Worm (Caenorhabditis elegans) whole organism, L4 larva: ENCODE measurements around the gene W02A2.12.

Source experiments
- F37D6.2 ChIP-seq: sonication (generic microtip); optimal IDR thresholded peaks from 2 replicates; lab custom pipeline; 2016; ENCODE audit warnings: mild to moderate bottlenecking, missing genetic modification characterization, missing compliant biosample characterization
- F44E2.7 ChIP-seq: fragments of 200-800 bp; sonication (Bioruptor generic); IDR thresholded peaks from 2 replicates; pipeline ENCODE4 v2.1.2; 2022; ENCODE audit warnings: missing genetic modification characterization, missing compliant biosample characterization
- F49E8.2 ChIP-seq: sonication (generic microtip); optimal IDR thresholded peaks from 2 replicates; lab custom pipeline; 2016; ENCODE audit warnings: missing compliant biosample characterization, mild to moderate bottlenecking, missing genetic modification characterization, borderline replicate concordance
- T20F7.1 ChIP-seq: fragments of 200-800 bp; sonication (Bioruptor generic); optimal IDR thresholded peaks from 2 replicates; lab custom pipeline; 2018; ENCODE audit warnings: mild to moderate bottlenecking, missing genetic modification characterization, missing compliant biosample characterization
- T26A8.4 ChIP-seq: fragments of 200-800 bp; sonication (Bioruptor generic); IDR thresholded peaks from 2 replicates; pipeline ENCODE4 v1.3.6; 2022; ENCODE audit warnings: missing genetic modification characterization, missing compliant biosample characterization
- Y75B8A.6 ChIP-seq: fragments of 200-800 bp; sonication (Bioruptor generic); IDR thresholded peaks from 2 replicates; pipeline ENCODE4 v1.3.6; 2022; ENCODE audit warnings: missing genetic modification reagents, missing genetic modification characterization, missing compliant biosample characterization
- ZK546.5 ChIP-seq, 2 experiments: sonication (generic microtip); optimal IDR thresholded peaks; 2 replicates each; lab custom pipeline; 2017; ENCODE audit warnings: missing biosample characterization in 2 of 2, missing genetic modification characterization in 2 of 2
- aha-1 ChIP-seq: fragments of 150-350 bp; peaks from one replicate; lab custom pipeline; 2014; ENCODE audit warnings: missing biosample characterization, missing genetic modification characterization
- aly-2 ChIP-seq: sonication (generic microtip); optimal IDR thresholded peaks from 2 replicates; lab custom pipeline; 2018; ENCODE audit warnings: missing biosample characterization, missing genetic modification characterization
- ama-1 ChIP-seq: fragments of 150-350 bp; optimal IDR thresholded peaks from 2 replicates; lab custom pipeline; 2014; ENCODE audit warnings: inconsistent platforms, mixed read lengths
- arid-1 ChIP-seq: fragments of 200-800 bp; sonication (Bioruptor generic); conservative IDR thresholded peaks from 2 replicates; pipeline ENCODE4 v1.3.6; 2022; ENCODE audit warnings: missing genetic modification reagents, missing genetic modification characterization, missing compliant biosample characterization
- attf-4 ChIP-seq: sonication (generic microtip); optimal IDR thresholded peaks from 3 replicates; lab custom pipeline; 2017; ENCODE audit warnings: missing biosample characterization, missing genetic modification characterization
- ceh-20 ChIP-seq: fragments of 200-800 bp; sonication (Bioruptor generic); IDR thresholded peaks from 2 replicates; pipeline ENCODE4 v1.3.6; 2022; ENCODE audit warnings: missing genetic modification reagents, missing genetic modification characterization, missing compliant biosample characterization
- ceh-28 ChIP-seq: fragments of 150-350 bp; optimal IDR thresholded peaks from 2 replicates; lab custom pipeline; 2014; ENCODE audit warnings: missing biosample characterization, missing genetic modification reagents, missing genetic modification characterization
- ceh-62 ChIP-seq: sonication (generic microtip); optimal IDR thresholded peaks from 2 replicates; lab custom pipeline; 2017; ENCODE audit warnings: missing biosample characterization, missing genetic modification characterization
- ceh-82 ChIP-seq: sonication (generic microtip); optimal IDR thresholded peaks from 2 replicates; lab custom pipeline; 2017; ENCODE audit warnings: missing biosample characterization, missing genetic modification characterization
- ces-1 ChIP-seq: fragments of 150-350 bp; sonication (generic microtip); optimal IDR thresholded peaks from 4 replicates; lab custom pipeline; 2014; ENCODE audit warnings: missing biosample characterization, missing genetic modification reagents, missing genetic modification characterization
- daf-16 ChIP-seq, 3 experiments: sonication (generic microtip); optimal IDR thresholded peaks; 2 replicates each; lab custom pipeline; 2016 to 2017; ENCODE audit warnings: missing genetic modification characterization in 3 of 3, missing genetic modification reagents in 3 of 3, mild to moderate bottlenecking in 2 of 3, missing compliant biosample characterization in 2 of 3, missing biosample characterization in 1 of 3, moderate library complexity in 1 of 3
- dmd-6 ChIP-seq: fragments of 200-800 bp; sonication (Bioruptor generic); IDR thresholded peaks from 2 replicates; pipeline ENCODE4 v1.3.6; 2022; ENCODE audit warnings: missing genetic modification reagents, missing genetic modification characterization, missing compliant biosample characterization
- dmd-8 ChIP-seq: fragments of 200-800 bp; sonication (Bioruptor generic); IDR thresholded peaks from 2 replicates; pipeline ENCODE4 v1.3.6; 2022; ENCODE audit warnings: missing genetic modification characterization, missing compliant biosample characterization
- dmd-9 ChIP-seq: fragments of 200-800 bp; sonication (Bioruptor generic); IDR thresholded peaks from 2 replicates; pipeline ENCODE4 v1.3.6; 2022; ENCODE audit warnings: missing genetic modification reagents, missing genetic modification characterization, missing compliant biosample characterization
- duxl-1 ChIP-seq: sonication (generic microtip); optimal IDR thresholded peaks from 2 replicates; lab custom pipeline; 2016; ENCODE audit warnings: mild to moderate bottlenecking, missing genetic modification characterization, moderate library complexity, missing compliant biosample characterization; ENCODE audit not compliant: poor library complexity
- dve-1 ChIP-seq: sonication (generic microtip); optimal IDR thresholded peaks from 2 replicates; lab custom pipeline; 2017; ENCODE audit warnings: antibody characterized with exemption, mild to moderate bottlenecking, missing genetic modification characterization, missing compliant biosample characterization; ENCODE audit not compliant: insufficient read depth
- egl-27 ChIP-seq: sonication (generic microtip); optimal IDR thresholded peaks from 3 replicates; lab custom pipeline; 2017; ENCODE audit warnings: missing biosample characterization, missing genetic modification reagents, missing genetic modification characterization
- gei-8 ChIP-seq: fragments of 200-800 bp; sonication (Bioruptor generic); optimal IDR thresholded peaks from 2 replicates; lab custom pipeline; 2018; ENCODE audit warnings: mild to moderate bottlenecking, missing genetic modification characterization, missing compliant biosample characterization
- hif-1 ChIP-seq, 2 experiments: sonication (generic microtip); optimal IDR thresholded peaks; 2 replicates each; lab custom pipeline; 2016 to 2017; ENCODE audit warnings: missing compliant biosample characterization in 2 of 2, missing genetic modification characterization in 2 of 2, missing genetic modification reagents in 2 of 2, missing genotype in 2 of 2, mild to moderate bottlenecking in 1 of 2
- hlh-11 ChIP-seq: fragments of 200-800 bp; sonication (Bioruptor generic); optimal IDR thresholded peaks from 2 replicates; lab custom pipeline; 2018; ENCODE audit warnings: mild to moderate bottlenecking, missing genetic modification characterization, missing compliant biosample characterization
- hmg-1.1 ChIP-seq: fragments of 200-800 bp; sonication (Bioruptor generic); IDR thresholded peaks from 2 replicates; pipeline ENCODE4 v1.3.6; 2022; ENCODE audit warnings: missing genetic modification reagents, missing genetic modification characterization, missing compliant biosample characterization
- jun-1 ChIP-seq: fragments of 150-350 bp; optimal IDR thresholded peaks from 2 replicates; lab custom pipeline; 2014; ENCODE audit warnings: missing biosample characterization, missing genetic modification reagents, missing genetic modification characterization
- lim-7 ChIP-seq: fragments of 200-800 bp; sonication (Bioruptor generic); IDR thresholded peaks from 2 replicates; pipeline ENCODE4 v1.3.6; 2022; ENCODE audit warnings: missing genetic modification characterization, missing compliant biosample characterization
- lin-13 ChIP-seq: fragments of 150-350 bp; optimal IDR thresholded peaks from 2 replicates; lab custom pipeline; 2014; ENCODE audit warnings: missing biosample characterization, missing genetic modification reagents, missing genetic modification characterization
- lin-29 ChIP-seq: fragments of 200-800 bp; sonication (Bioruptor generic); IDR thresholded peaks from 2 replicates; pipeline ENCODE4 v1.3.6; 2022; ENCODE audit warnings: missing genetic modification reagents, missing genetic modification characterization, missing compliant biosample characterization
- madf-9 ChIP-seq: fragments of 200-800 bp; sonication (Bioruptor generic); conservative IDR thresholded peaks from 2 replicates; pipeline ENCODE4 v1.3.6; 2022; ENCODE audit warnings: missing genetic modification reagents, missing genetic modification characterization, missing compliant biosample characterization
- mdl-1 ChIP-seq, 2 experiments: fragments of 150-350 bp in 1 of 2; sonication (generic microtip) in 1 of 2; optimal IDR thresholded peaks; 2 replicates each; lab custom pipeline; 2014 to 2017; ENCODE audit warnings: missing biosample characterization in 2 of 2, missing genetic modification characterization in 2 of 2
- mdt-29 ChIP-seq: fragments of 200-800 bp; sonication (Bioruptor generic); IDR thresholded peaks from 2 replicates; pipeline ENCODE4 v1.3.6; 2022; ENCODE audit warnings: missing genetic modification reagents, missing genetic modification characterization, missing compliant biosample characterization
- mep-1 ChIP-seq: fragments of 150-350 bp; sonication (generic microtip); optimal IDR thresholded peaks from 3 replicates; lab custom pipeline; 2014; ENCODE audit warnings: missing biosample characterization, missing genetic modification characterization
- mxl-3 ChIP-seq: fragments of 200-800 bp; sonication (Bioruptor generic); optimal IDR thresholded peaks from 2 replicates; lab custom pipeline; 2018; ENCODE audit warnings: mild to moderate bottlenecking, missing genetic modification characterization, missing compliant biosample characterization
- nhr-10 ChIP-seq: fragments of 150-350 bp; optimal IDR thresholded peaks from 2 replicates; lab custom pipeline; 2014; ENCODE audit warnings: missing biosample characterization, missing genetic modification characterization
- nhr-102 ChIP-seq: sonication (generic microtip); optimal IDR thresholded peaks from 2 replicates; lab custom pipeline; 2016; ENCODE audit warnings: mild to moderate bottlenecking, missing genetic modification characterization, moderate library complexity, missing compliant biosample characterization
- nhr-11 ChIP-seq: fragments of 150-350 bp; optimal IDR thresholded peaks from 2 replicates; lab custom pipeline; 2014; ENCODE audit warnings: missing biosample characterization, missing genetic modification characterization
- nhr-111 ChIP-seq: fragments of 200-800 bp; sonication (Bioruptor generic); optimal IDR thresholded peaks from 2 replicates; lab custom pipeline; 2018; ENCODE audit warnings: mild to moderate bottlenecking, missing genetic modification characterization, missing compliant biosample characterization
- pha-4 ChIP-seq, 2 experiments: fragments of 150-350 bp in 1 of 2; fragments of 200-800 bp in 1 of 2; sonication (Bioruptor generic) in 1 of 2; IDR thresholded peaks in 1 of 2; optimal IDR thresholded peaks in 1 of 2; 2 replicates each; pipeline versions ENCODE4 v1.3.6 to Lab custom; 2014 to 2022; ENCODE audit warnings: missing genetic modification characterization in 2 of 2, missing genetic modification reagents in 2 of 2, missing biosample characterization in 1 of 2, missing compliant biosample characterization in 1 of 2
- pqm-1 ChIP-seq: sonication (generic microtip); optimal IDR thresholded peaks from 2 replicates; lab custom pipeline; 2017; ENCODE audit warnings: missing biosample characterization, missing genetic modification characterization
- set-16 ChIP-seq: fragments of 200-800 bp; sonication (Bioruptor generic); IDR thresholded peaks from 2 replicates; pipeline ENCODE4 v1.3.6; 2022; ENCODE audit warnings: missing genetic modification reagents, missing genetic modification characterization, missing compliant biosample characterization
- snpc-1.2 ChIP-seq: fragments of 200-800 bp; sonication (Bioruptor generic); IDR thresholded peaks from 2 replicates; pipeline ENCODE4 v1.3.6; 2022; ENCODE audit warnings: missing genetic modification reagents, missing genetic modification characterization, missing compliant biosample characterization
- tra-1 ChIP-seq: fragments of 200-800 bp; sonication (Bioruptor generic); IDR thresholded peaks from 2 replicates; pipeline ENCODE4 v1.3.6; 2022; ENCODE audit warnings: missing genetic modification reagents, missing genetic modification characterization, missing compliant biosample characterization
- unc-39 ChIP-seq: sonication (generic microtip); optimal IDR thresholded peaks from 2 replicates; lab custom pipeline; 2017; ENCODE audit warnings: missing biosample characterization, missing genetic modification characterization
- unc-62 ChIP-seq, 3 experiments: fragments of 150-350 bp in 1 of 3; sonication (generic microtip); optimal IDR thresholded peaks in 2 of 3; peaks in 1 of 3; 1 replicate in 1 of 3; 2 replicates in 2 of 3; lab custom pipeline; 2014 to 2017; ENCODE audit warnings: missing biosample characterization in 3 of 3, missing genetic modification characterization in 3 of 3, missing genetic modification reagents in 3 of 3, missing genotype in 1 of 3
- zip-2 ChIP-seq: fragments of 150-350 bp; optimal IDR thresholded peaks from 2 replicates; lab custom pipeline; 2014; ENCODE audit warnings: missing biosample characterization, missing genetic modification characterization
- ztf-11 ChIP-seq: fragments of 150-350 bp; optimal IDR thresholded peaks from 2 replicates; lab custom pipeline; 2014; ENCODE audit warnings: missing biosample characterization, missing genetic modification characterization
- ztf-7 ChIP-seq: fragments of 150-350 bp; optimal IDR thresholded peaks from 2 replicates; lab custom pipeline; 2014; ENCODE audit warnings: missing biosample characterization, missing genetic modification characterization

W02A2.12 gene

DNA sequence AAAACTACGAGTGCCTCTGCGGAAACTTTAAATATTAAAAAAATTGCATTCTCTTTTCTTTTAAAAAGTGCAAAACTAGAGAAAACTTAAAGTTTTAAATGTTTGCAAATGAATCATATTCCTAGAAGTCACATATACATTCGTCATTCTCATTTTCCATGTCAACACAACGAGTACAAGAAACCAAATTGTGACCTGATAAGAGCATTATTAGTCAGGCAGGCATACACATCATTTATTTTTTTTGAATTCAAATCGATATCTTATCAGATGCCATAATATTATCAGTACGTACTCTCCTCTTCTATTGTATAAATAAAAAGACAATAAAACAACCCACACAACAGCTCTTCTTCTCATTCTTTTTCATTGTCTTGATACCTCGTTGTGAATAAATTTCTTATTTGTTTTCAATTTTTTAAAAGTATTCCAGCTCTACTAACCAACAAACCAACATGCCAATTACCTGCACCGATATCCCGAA lies 1.4 kb downstream of the W02A2.12 start, which contains the start of gene W02A2.9 (continued):
- TF ChIP-seq hmg-1.1 (GFP tag; lab: Robert Waterston, UW) (no peak), ceh-62 (tag; lab: Kevin White, UChicago) (no peak), set-16 (no peak), F44E2.7 (GFP tag; lab: Robert Waterston, UW) (no peak), mdt-29 (GFP tag; lab: Robert Waterston, UW) (no peak), T26A8.4 (GFP tag; lab: Robert Waterston, UW) (no peak), dmd-6 (peak; percentile 86), ZK546.5 (tag; optimal IDR thresholded peaks at IDR 0.05; lab: Kevin White, UChicago) (no peak), F37D6.2 (no peak), T20F7.1 (GFP tag; lab: Kevin White, UChicago) (no peak), daf-16 (GFP tag; optimal IDR thresholded peaks at IDR 0.05; lab: Kevin White, UChicago) (no peak), daf-16 (tag; optimal IDR thresholded peaks at IDR 0.05; lab: Kevin White, UChicago) (peak; percentile 95), ztf-11 (tag; lab: Kevin White, UChicago) (no peak), nhr-10 (tag; lab: Kevin White, UChicago) (no peak), dve-1 (tag; lab: Kevin White, UChicago) (peak; percentile 72), hif-1 (tag; optimal IDR thresholded peaks at IDR 0.05; lab: Kevin White, UChicago) (peak in 1 of 2 experiments; percentile 57), nhr-11 (tag; lab: Kevin White, UChicago) (no peak), zip-2 (tag; lab: Kevin White, UChicago) (no peak), aly-2 (tag; lab: Kevin White, UChicago) (no peak), arid-1 (GFP tag; lab: Robert Waterston, UW) (no peak), egl-27 (tag; lab: Kevin White, UChicago) (no peak), lin-29 (GFP tag; lab: Robert Waterston, UW) (no peak), ztf-7 (no peak), nhr-102 (tag; lab: Kevin White, UChicago) (no peak), nhr-111 (GFP tag; lab: Kevin White, UChicago) (no peak), attf-4 (no peak), pqm-1 (peak; percentile 96), Y75B8A.6 (GFP tag; lab: Robert Waterston, UW) (no peak), madf-9 (GFP tag; lab: Robert Waterston, UW) (no peak), pha-4 (GFP tag; IDR thresholded peaks at IDR 0.05; lab: Robert Waterston, UW) (no peak), pha-4 (tag; optimal IDR thresholded peaks at IDR 0.05; lab: Kevin White, UChicago) (no peak), gei-8 (no peak), unc-39 (no peak), ces-1 (no peak), dmd-8 (GFP tag; lab: Robert Waterston, UW) (no peak), tra-1 (no peak), aha-1 (tag; lab: Kevin White, UChicago) (no peak), ama-1 (lab: Kevin White, UChicago) (no peak), F49E8.2 (tag; lab: Kevin White, UChicago) (no peak), hlh-11 (tag; lab: Kevin White, UChicago) (peak; percentile 52), mep-1 (tag; lab: Kevin White, UChicago) (no peak), ceh-82 (tag; lab: Kevin White, UChicago) (no peak), duxl-1 (tag; lab: Kevin White, UChicago) (no peak), lim-7 (GFP tag; lab: Robert Waterston, UW) (no peak), mxl-3 (GFP tag; lab: Kevin White, UChicago) (no peak), mdl-1 (tag; optimal IDR thresholded peaks at IDR 0.05; lab: Kevin White, UChicago) (peak in 1 of 2 experiments; percentile 37), ceh-20 (GFP tag; lab: Robert Waterston, UW) (no peak), lin-13 (GFP tag; lab: Kevin White, UChicago) (no peak), unc-62 (GFP tag; optimal IDR thresholded peaks at IDR 0.05 in 1 of 2; lab: Kevin White, UChicago) (no peak), unc-62 (tag; optimal IDR thresholded peaks at IDR 0.05; lab: Kevin White, UChicago) (no peak), snpc-1.2 (GFP tag; lab: Robert Waterston, UW) (no peak), jun-1 (tag; lab: Kevin White, UChicago) (no peak), dmd-9 (GFP tag; lab: Robert Waterston, UW) (no peak), ceh-28 (tag; lab: Kevin White, UChicago) (no peak)
